Worm (Caenorhabditis elegans) whole organism, L1 larva: ENCODE data around the gene C34F6.7.
A peak's percentile ranks its signal among the peaks of the same experiment; 100 is the strongest.

Experiments
- C16A3.4 ChIP-seq: fragments of 150-350 bp; optimal IDR thresholded peaks from 2 replicates; lab custom pipeline; 2014; ENCODE audit warnings: missing biosample characterization, missing genetic modification characterization
- C34B4.2 ChIP-seq: sonication (generic microtip); optimal IDR thresholded peaks from 2 replicates; lab custom pipeline; 2017; ENCODE audit warnings: mild to moderate bottlenecking, missing genetic modification characterization, missing compliant biosample characterization
- F16B12.6 ChIP-seq: fragments of 150-350 bp; optimal IDR thresholded peaks from 2 replicates; lab custom pipeline; 2014; ENCODE audit warnings: missing biosample characterization, missing genetic modification characterization
- Y116A8C.19 ChIP-seq: sonication (generic microtip); optimal IDR thresholded peaks from 2 replicates; lab custom pipeline; 2016; ENCODE audit warnings: missing compliant biosample characterization, missing genetic modification characterization, borderline replicate concordance
- blmp-1 ChIP-seq: fragments of 150-350 bp; optimal IDR thresholded peaks from 2 replicates; lab custom pipeline; 2014; ENCODE audit warnings: missing biosample characterization, missing genetic modification characterization
- ceh-63 ChIP-seq: fragments of 200-800 bp; sonication (Bioruptor generic); optimal IDR thresholded peaks from 2 replicates; lab custom pipeline; 2018; ENCODE audit warnings: mild to moderate bottlenecking, missing genetic modification characterization, missing compliant biosample characterization
- dpl-1 ChIP-seq, 3 experiments: fragments of 150-350 bp in 2 of 3; sonication (generic microtip) in 1 of 3; optimal IDR thresholded peaks; 2 replicates each; lab custom pipeline; 2014 to 2017; ENCODE audit warnings: missing biosample characterization in 3 of 3, missing genetic modification characterization in 3 of 3, missing genetic modification reagents in 3 of 3
- efl-1 ChIP-seq, 4 experiments: fragments of 150-350 bp; optimal IDR thresholded peaks in 3 of 4; peaks in 1 of 4; 1 replicate in 1 of 4; 2 replicates in 3 of 4; lab custom pipeline; 2014; ENCODE audit warnings: missing biosample characterization in 2 of 4, missing genetic modification characterization in 2 of 4, missing genetic modification reagents in 2 of 4
- egl-13 ChIP-seq: sonication (generic microtip); optimal IDR thresholded peaks from 2 replicates; lab custom pipeline; 2016; ENCODE audit warnings: missing genotype, missing genetic modification reagents, missing genetic modification characterization, missing compliant biosample characterization
- elt-2 ChIP-seq: sonication (generic microtip); optimal IDR thresholded peaks from 2 replicates; lab custom pipeline; 2016; ENCODE audit warnings: missing genetic modification characterization, mild to moderate bottlenecking, inconsistent platforms, missing compliant biosample characterization, missing genetic modification reagents
- elt-3 ChIP-seq, 6 experiments: fragments of 150-350 bp in 1 of 6; sonication (generic microtip); optimal IDR thresholded peaks; 2 replicates each; lab custom pipeline; 2017 to 2018; ENCODE audit warnings: missing biosample characterization in 6 of 6, missing genetic modification characterization in 6 of 6, inconsistent platforms in 1 of 6
- ets-5 ChIP-seq: fragments of 200-800 bp; sonication (Bioruptor generic); IDR thresholded peaks from 2 replicates; pipeline ENCODE4 v1.3.6; 2022; ENCODE audit warnings: missing genetic modification characterization, missing compliant biosample characterization
- fos-1 ChIP-seq: fragments of 150-350 bp; optimal IDR thresholded peaks from 2 replicates; lab custom pipeline; 2014; ENCODE audit warnings: missing biosample characterization, missing genetic modification characterization
- grh-1 ChIP-seq: fragments of 200-800 bp; sonication (Bioruptor generic); IDR thresholded peaks from 2 replicates; pipeline ENCODE4 v1.3.6; 2022; ENCODE audit warnings: missing genetic modification reagents, missing genetic modification characterization, missing compliant biosample characterization
- irx-1 ChIP-seq: sonication (generic microtip); optimal IDR thresholded peaks from 2 replicates; lab custom pipeline; 2016; ENCODE audit warnings: missing genetic modification characterization, missing compliant biosample characterization
- jun-1 ChIP-seq: fragments of 150-350 bp; optimal IDR thresholded peaks from 2 replicates; lab custom pipeline; 2014; ENCODE audit warnings: missing biosample characterization, missing genetic modification reagents, missing genetic modification characterization
- lin-13 ChIP-seq: fragments of 150-350 bp; optimal IDR thresholded peaks from 2 replicates; lab custom pipeline; 2014; ENCODE audit warnings: missing biosample characterization, missing genetic modification reagents, missing genetic modification characterization
- lin-14 ChIP-seq: fragments of 200-800 bp; sonication (Bioruptor generic); optimal IDR thresholded peaks from 2 replicates; lab custom pipeline; 2018; ENCODE audit warnings: mild to moderate bottlenecking, missing genetic modification characterization, moderate library complexity, missing compliant biosample characterization
- lin-15B ChIP-seq: fragments of 150-350 bp; sonication (generic microtip); optimal IDR thresholded peaks from 3 replicates; lab custom pipeline; 2014; ENCODE audit warnings: missing biosample characterization, missing genetic modification characterization
- lin-35 ChIP-seq, 2 experiments: fragments of 150-350 bp; optimal IDR thresholded peaks; 2 replicates each; lab custom pipeline; 2014; ENCODE audit warnings: missing biosample characterization in 2 of 2, missing genetic modification characterization in 2 of 2, missing genetic modification reagents in 2 of 2
- lin-39 ChIP-seq: fragments of 150-350 bp; optimal IDR thresholded peaks from 2 replicates; lab custom pipeline; 2014; ENCODE audit warnings: missing biosample characterization, missing genetic modification reagents, missing genetic modification characterization
- lsy-2 ChIP-seq, 2 experiments: fragments of 150-350 bp; optimal IDR thresholded peaks; 2 replicates each; lab custom pipeline; 2014; ENCODE audit warnings: missing biosample characterization in 2 of 2, missing genetic modification characterization in 2 of 2
- mdl-1 ChIP-seq, 2 experiments: fragments of 150-350 bp; optimal IDR thresholded peaks; 2 replicates each; lab custom pipeline; 2014 to 2017; ENCODE audit warnings: missing biosample characterization in 2 of 2, missing genetic modification characterization in 2 of 2, inconsistent platforms in 1 of 2
- mep-1 ChIP-seq: fragments of 150-350 bp; optimal IDR thresholded peaks from 2 replicates; lab custom pipeline; 2014; ENCODE audit warnings: missing biosample characterization, missing genetic modification characterization
- nhr-12 ChIP-seq: sonication (generic microtip); optimal IDR thresholded peaks from 2 replicates; lab custom pipeline; 2017; ENCODE audit warnings: missing biosample characterization, missing genetic modification characterization
- nhr-237 ChIP-seq: fragments of 150-350 bp; optimal IDR thresholded peaks from 2 replicates; lab custom pipeline; 2014; ENCODE audit warnings: missing biosample characterization, missing genetic modification characterization
- nhr-28 ChIP-seq: fragments of 150-350 bp; optimal IDR thresholded peaks from 2 replicates; lab custom pipeline; 2014; ENCODE audit warnings: missing biosample characterization, missing genetic modification characterization
- nhr-71 ChIP-seq: sonication (generic microtip); optimal IDR thresholded peaks from 2 replicates; lab custom pipeline; 2016; ENCODE audit warnings: mild to moderate bottlenecking, missing genetic modification characterization, moderate library complexity, missing compliant biosample characterization
- nhr-77 ChIP-seq: fragments of 150-350 bp; optimal IDR thresholded peaks from 2 replicates; lab custom pipeline; 2014; ENCODE audit warnings: missing biosample characterization, missing genetic modification characterization
- nhr-84 ChIP-seq: sonication (generic microtip); optimal IDR thresholded peaks from 2 replicates; lab custom pipeline; 2017; ENCODE audit warnings: missing biosample characterization, missing genetic modification characterization
- pag-3 ChIP-seq: sonication (generic microtip); optimal IDR thresholded peaks from 2 replicates; lab custom pipeline; 2017; ENCODE audit warnings: missing genetic modification characterization, mild to moderate bottlenecking, missing compliant biosample characterization, antibody characterized with exemption, borderline replicate concordance; ENCODE audit not compliant: insufficient read depth
- pax-3 ChIP-seq: fragments of 200-800 bp; sonication (Bioruptor generic); optimal IDR thresholded peaks from 2 replicates; lab custom pipeline; 2018; ENCODE audit warnings: mild to moderate bottlenecking, missing genetic modification characterization, moderate library complexity, missing compliant biosample characterization
- pqm-1 ChIP-seq: sonication (generic microtip); optimal IDR thresholded peaks from 3 replicates; lab custom pipeline; 2017; ENCODE audit warnings: missing biosample characterization, missing genetic modification characterization
- rnt-1 ChIP-seq: sonication (generic microtip); optimal IDR thresholded peaks from 2 replicates; lab custom pipeline; 2016; ENCODE audit warnings: mild to moderate bottlenecking, missing genetic modification characterization, moderate library complexity, missing compliant biosample characterization
- skn-1 ChIP-seq: fragments of 150-350 bp; optimal IDR thresholded peaks from 2 replicates; lab custom pipeline; 2014; ENCODE audit warnings: missing biosample characterization, missing genetic modification characterization
- sup-37 ChIP-seq: fragments of 200-800 bp; sonication (Bioruptor generic); optimal IDR thresholded peaks from 2 replicates; lab custom pipeline; 2018; ENCODE audit warnings: mild to moderate bottlenecking, missing genetic modification characterization, missing compliant biosample characterization
- swsn-7 ChIP-seq: sonication (generic microtip); optimal IDR thresholded peaks from 2 replicates; lab custom pipeline; 2016; ENCODE audit warnings: missing genetic modification characterization, missing compliant biosample characterization
- tlp-1 ChIP-seq: fragments of 150-350 bp; optimal IDR thresholded peaks from 2 replicates; lab custom pipeline; 2014; ENCODE audit warnings: missing biosample characterization, missing genetic modification characterization
- unc-62 ChIP-seq: fragments of 150-350 bp; optimal IDR thresholded peaks from 2 replicates; lab custom pipeline; 2014; ENCODE audit warnings: missing biosample characterization, missing genetic modification reagents, missing genetic modification characterization
- unc-86 ChIP-seq: sonication (generic microtip); optimal IDR thresholded peaks from 2 replicates; lab custom pipeline; 2016; ENCODE audit warnings: missing genetic modification characterization, missing compliant biosample characterization

The C34F6.7 gene

ce11 chrX:11241479-11241878 lies 26.2 kb upstream of the C34F6.7 start:
- TF ChIP-seq nhr-237 (tag; lab: Kevin White, UChicago) = no peak
- peak; percentile 12 for TF ChIP-seq unc-86 (tag; lab: Kevin White, UChicago)
- no peak for TF ChIP-seq efl-1 (optimal IDR thresholded peaks at IDR 0.05; lab: Kevin White, UChicago)
- TF ChIP-seq efl-1 (GFP tag; optimal IDR thresholded peaks at IDR 0.05 in 1 of 2; lab: Kevin White, UChicago) = peak in 1 of 2 experiments; percentile 10
- peak; percentile 72 for TF ChIP-seq lin-14 (GFP tag; lab: Kevin White, UChicago)
- no peak for TF ChIP-seq nhr-84 (tag; lab: Kevin White, UChicago)
- peak in 1 of 2 experiments; percentile 26 for TF ChIP-seq lsy-2 (tag; optimal IDR thresholded peaks at IDR 0.05; lab: Kevin White, UChicago)
- peak; percentile 20 for TF ChIP-seq ceh-63 (GFP tag; lab: Kevin White, UChicago)

- TF ChIP-seq efl-1 (optimal IDR thresholded peaks at IDR 0.05; lab: Kevin White, UChicago) = no peak
- peak in 1 of 2 experiments; percentile 67 for TF ChIP-seq efl-1 (GFP tag; optimal IDR thresholded peaks at IDR 0.05 in 1 of 2; lab: Kevin White, UChicago)
- TF ChIP-seq lin-14 (GFP tag; lab: Kevin White, UChicago) = peak; percentile 60
- TF ChIP-seq C16A3.4 = no peak
- TF ChIP-seq elt-3 (tag; optimal IDR thresholded peaks at IDR 0.05; lab: Kevin White, UChicago) = no peak
Observed at ce11 chrX:11240585-11241115, 25.4 kb upstream of the C34F6.7 start, which contains the start of gene C34F6.10. C34F6.10 (minus strand) TSS chrX:11240635.

- TF ChIP-seq efl-1 (optimal IDR thresholded peaks at IDR 0.05; lab: Kevin White, UChicago) (no peak), efl-1 (GFP tag; optimal IDR thresholded peaks at IDR 0.05 in 1 of 2; lab: Kevin White, UChicago) (peak in 1 of 2 experiments; percentile 37), pax-3 (tag; lab: Kevin White, UChicago) (no peak), egl-13 (no peak), nhr-12 (tag; lab: Kevin White, UChicago) (no peak), lin-39 (tag; lab: Kevin White, UChicago) (no peak), pag-3 (tag; lab: Kevin White, UChicago) (no peak), pqm-1 (tag; lab: Kevin White, UChicago) (no peak), tlp-1 (tag; lab: Kevin White, UChicago) (no peak), swsn-7 (tag; lab: Kevin White, UChicago) (no peak)
- TF ChIP-seq, all 84 proteins: peak for 1
Observed at ce11 chrX:11226595-11226994, 11.3 kb upstream of the C34F6.7 start, which contains the start of gene C34F6.12. C34F6.12 (minus strand) TSS chrX:11226695.

- no peak for TF ChIP-seq unc-62 (GFP tag; lab: Kevin White, UChicago)
- TF ChIP-seq sup-37 = no peak
- peak in 1 of 2 experiments; percentile 27 for TF ChIP-seq lsy-2 (tag; optimal IDR thresholded peaks at IDR 0.05; lab: Kevin White, UChicago)
- peak; percentile 50 for TF ChIP-seq lin-14 (GFP tag; lab: Kevin White, UChicago)
- TF ChIP-seq skn-1 = no peak
- TF ChIP-seq blmp-1 (tag; lab: Kevin White, UChicago) = peak; percentile 6
- TF ChIP-seq jun-1 (tag; lab: Kevin White, UChicago) = no peak
- TF ChIP-seq grh-1 = no peak
- no peak for TF ChIP-seq lin-13
- TF ChIP-seq Y116A8C.19 (tag; lab: Kevin White, UChicago) = no peak
- no peak for TF ChIP-seq efl-1 (optimal IDR thresholded peaks at IDR 0.05; lab: Kevin White, UChicago)
- peak in 1 of 2 experiments; percentile 84 for TF ChIP-seq efl-1 (GFP tag; optimal IDR thresholded peaks at IDR 0.05 in 1 of 2; lab: Kevin White, UChicago)
- no peak for TF ChIP-seq ceh-63 (GFP tag; lab: Kevin White, UChicago)
- no peak for TF ChIP-seq nhr-28 (tag; lab: Kevin White, UChicago)
- TF ChIP-seq ets-5 (GFP tag; lab: Robert Waterston, UW) = no peak
- no peak for TF ChIP-seq fos-1 (tag; lab: Kevin White, UChicago)
- TF ChIP-seq nhr-12 (tag; lab: Kevin White, UChicago) = no peak
- TF ChIP-seq mep-1 (tag; lab: Kevin White, UChicago) = peak; percentile 12
- peak; percentile 79 for TF ChIP-seq F16B12.6 (tag; lab: Kevin White, UChicago)
- TF ChIP-seq nhr-71 = no peak
- TF ChIP-seq dpl-1 (GFP tag; optimal IDR thresholded peaks at IDR 0.05; lab: Kevin White, UChicago) = peak in 1 of 3 experiments; percentile 13
- TF ChIP-seq lin-15B (tag; lab: Kevin White, UChicago) = no peak
- TF ChIP-seq mdl-1 (tag; optimal IDR thresholded peaks at IDR 0.05; lab: Kevin White, UChicago) = no peak
- TF ChIP-seq C34B4.2 (tag; lab: Kevin White, UChicago) = no peak
- TF ChIP-seq swsn-7 (tag; lab: Kevin White, UChicago) = no peak
- TF ChIP-seq elt-2 = no peak
- peak in 1 of 2 experiments; percentile 13 for TF ChIP-seq lin-35 (GFP tag; optimal IDR thresholded peaks at IDR 0.05; lab: Kevin White, UChicago)
- TF ChIP-seq irx-1 (tag; lab: Kevin White, UChicago) = no peak
- TF ChIP-seq nhr-77 (tag; lab: Kevin White, UChicago) = no peak
- TF ChIP-seq rnt-1 (tag; lab: Kevin White, UChicago) = no peak
Observed at ce11 chrX:11222597-11223218, 7.4 kb upstream of the C34F6.7 start, which contains the start of gene C34F6.9. C34F6.9 (minus strand) TSS chrX:11222647.
